Fruit fly (Drosophila melanogaster) whole organism, embryonic: ENCODE results near the gene CG17224.

Experiments used
- Bgb ChIP-seq: fragments of 200-800 bp; sonication (Bioruptor generic); IDR thresholded peaks from 2 replicates; pipeline ENCODE4 v1.3.6; 2022; ENCODE audit warnings: missing biosample characterization, missing genetic modification characterization; ENCODE audit not compliant: partially characterized antibody
- Blimp-1 ChIP-seq: fragments of 200-800 bp; sonication (Bioruptor generic); optimal IDR thresholded peaks from 3 replicates; lab custom pipeline; 2018; ENCODE audit warnings: missing biosample characterization, missing genetic modification characterization, mild to moderate bottlenecking, moderate library complexity, missing genetic modification reagents
- CG1024 ChIP-seq: fragments of 200-800 bp; sonication (Bioruptor generic); IDR thresholded peaks from 2 replicates; pipeline ENCODE4 v1.3.6; 2022; ENCODE audit warnings: missing biosample characterization, missing genetic modification characterization
- CG12236 ChIP-seq: fragments of 200-800 bp; sonication (Bioruptor generic); optimal IDR thresholded peaks from 2 replicates; lab custom pipeline; 2016; ENCODE audit warnings: missing biosample characterization, missing genetic modification characterization
- CG12769 ChIP-seq: fragments of 200-800 bp; sonication (Bioruptor generic); optimal IDR thresholded peaks from 2 replicates; lab custom pipeline; 2019; ENCODE audit warnings: missing biosample characterization, mild to moderate bottlenecking, missing genetic modification characterization, moderate library complexity
- CG13624 ChIP-seq: fragments of 200-800 bp; sonication (Bioruptor generic); optimal IDR thresholded peaks from 2 replicates; lab custom pipeline; 2016; ENCODE audit warnings: missing biosample characterization, missing genetic modification characterization
- CG14710 ChIP-seq: fragments of 200-800 bp; sonication (Bioruptor generic); optimal IDR thresholded peaks from 3 replicates; lab custom pipeline; 2019; ENCODE audit warnings: missing biosample characterization, mild to moderate bottlenecking, missing genetic modification characterization, moderate library complexity
- CG15514 ChIP-seq: fragments of 200-800 bp; sonication (Bioruptor generic); optimal IDR thresholded peaks from 3 replicates; lab custom pipeline; 2017; ENCODE audit warnings: missing biosample characterization, missing genetic modification characterization, mild to moderate bottlenecking, moderate library complexity, missing genetic modification reagents
- CG17802 ChIP-seq: fragments of 200-800 bp; sonication (Bioruptor generic); optimal IDR thresholded peaks from 2 replicates; lab custom pipeline; 2018; ENCODE audit warnings: missing biosample characterization, mild to moderate bottlenecking, missing genetic modification characterization, moderate library complexity
- CG18262 ChIP-seq: fragments of 200-800 bp; optimal IDR thresholded peaks from 3 replicates; lab custom pipeline; 2019; ENCODE audit warnings: missing biosample characterization, mild to moderate bottlenecking, missing genetic modification characterization, moderate library complexity
- CG2712 ChIP-seq: fragments of 200-800 bp; optimal IDR thresholded peaks from 3 replicates; lab custom pipeline; 2019; ENCODE audit warnings: missing biosample characterization, mild to moderate bottlenecking, missing genetic modification characterization, moderate library complexity
- CG32532 ChIP-seq: fragments of 200-800 bp; sonication (Bioruptor generic); IDR thresholded peaks from 2 replicates; pipeline ENCODE4 v1.3.6; 2022; ENCODE audit warnings: missing biosample characterization, missing genetic modification characterization
- CG33557 ChIP-seq: fragments of 200-800 bp; sonication (Bioruptor generic); optimal IDR thresholded peaks from 2 replicates; lab custom pipeline; 2019; ENCODE audit warnings: missing biosample characterization, mild to moderate bottlenecking, missing genetic modification characterization, moderate library complexity
- CG6654 ChIP-seq: fragments of 200-800 bp; sonication (Bioruptor generic); optimal IDR thresholded peaks from 2 replicates; lab custom pipeline; 2017; ENCODE audit warnings: missing biosample characterization, mild to moderate bottlenecking, missing genetic modification characterization
- CG6791 ChIP-seq: fragments of 200-800 bp; sonication (Bioruptor generic); IDR thresholded peaks from 3 replicates; pipeline ENCODE4 v1.3.6; 2022; ENCODE audit warnings: missing biosample characterization, missing genetic modification characterization; ENCODE audit not compliant: partially characterized antibody
- CG7963 ChIP-seq: fragments of 200-800 bp; sonication (Bioruptor generic); IDR thresholded peaks from 3 replicates; pipeline ENCODE4 v1.3.6; 2022; ENCODE audit warnings: missing biosample characterization, missing genetic modification characterization; ENCODE audit not compliant: partially characterized antibody
- CG8924 ChIP-seq: fragments of 200-800 bp; optimal IDR thresholded peaks from 3 replicates; lab custom pipeline; 2019; ENCODE audit warnings: missing biosample characterization, mild to moderate bottlenecking, missing genetic modification characterization, moderate library complexity
- CG9437 ChIP-seq: fragments of 200-800 bp; sonication (Bioruptor generic); optimal IDR thresholded peaks from 2 replicates; lab custom pipeline; 2018; ENCODE audit warnings: missing biosample characterization, mild to moderate bottlenecking, missing genetic modification characterization
- Camta ChIP-seq: fragments of 200-800 bp; sonication (Bioruptor generic); optimal IDR thresholded peaks from 2 replicates; lab custom pipeline; 2016; ENCODE audit warnings: missing biosample characterization, missing genetic modification characterization
- CrebB ChIP-seq: fragments of 200-800 bp; sonication (Bioruptor generic); optimal IDR thresholded peaks from 3 replicates; lab custom pipeline; 2018; ENCODE audit warnings: missing biosample characterization, mild to moderate bottlenecking, missing genetic modification characterization
- Ets97D ChIP-seq: fragments of 200-800 bp; sonication (Bioruptor generic); optimal IDR thresholded peaks from 3 replicates; lab custom pipeline; 2016; ENCODE audit warnings: missing biosample characterization, missing genetic modification characterization
- Lhr ChIP-seq: fragments of 200-800 bp; sonication (Bioruptor generic); optimal IDR thresholded peaks from 3 replicates; lab custom pipeline; 2017; ENCODE audit warnings: mild to moderate bottlenecking, missing biosample characterization, missing genetic modification reagents, missing genetic modification characterization
- Lpt ChIP-seq: fragments of >200 bp; optimal IDR thresholded peaks from 2 replicates; lab custom pipeline; 2018; ENCODE audit warnings: missing biosample characterization, missing genetic modification characterization
- Mad ChIP-seq: fragments of 200-800 bp; sonication (Bioruptor generic); optimal IDR thresholded peaks from 2 replicates; lab custom pipeline; 2016; ENCODE audit warnings: missing biosample characterization, missing genetic modification characterization
- Med ChIP-seq: fragments of 200-800 bp; sonication (Bioruptor generic); peaks from one replicate; lab custom pipeline; 2016; ENCODE audit warnings: missing biosample characterization, missing genetic modification characterization, mild to moderate bottlenecking, inconsistent platforms, moderate library complexity
- Myb ChIP-seq: fragments of 200-800 bp; sonication (Bioruptor generic); optimal IDR thresholded peaks from 2 replicates; lab custom pipeline; 2016; ENCODE audit warnings: missing biosample characterization, missing genetic modification characterization
- Nf-YA ChIP-seq: fragments of 200-800 bp; sonication (Bioruptor generic); IDR thresholded peaks from 2 replicates; pipeline ENCODE4 v1.3.6; 2022; ENCODE audit warnings: missing biosample characterization, missing genetic modification characterization
- Opbp ChIP-seq: fragments of 200-800 bp; sonication (Bioruptor generic); IDR thresholded peaks from 3 replicates; pipeline ENCODE4 v1.3.6; 2022; ENCODE audit warnings: missing biosample characterization, missing genetic modification characterization; ENCODE audit not compliant: partially characterized antibody
- PHDP ChIP-seq: fragments of 200-800 bp; sonication (Bioruptor generic); optimal IDR thresholded peaks from 3 replicates; lab custom pipeline; 2018; ENCODE audit warnings: missing biosample characterization, mild to moderate bottlenecking, missing genetic modification characterization, moderate library complexity
- Sry-δ ChIP-seq: fragments of 200-800 bp; sonication (Bioruptor generic); optimal IDR thresholded peaks from 2 replicates; lab custom pipeline; 2016; ENCODE audit warnings: missing biosample characterization, missing genetic modification characterization
- YL-1 ChIP-seq: fragments of 200-800 bp; sonication (Bioruptor generic); optimal IDR thresholded peaks from 3 replicates; lab custom pipeline; 2017; ENCODE audit warnings: missing biosample characterization, mild to moderate bottlenecking, missing genetic modification characterization
- amos ChIP-seq: fragments of 200-800 bp; sonication (Bioruptor generic); IDR thresholded peaks from 2 replicates; pipeline ENCODE4 v1.3.6; 2022; ENCODE audit warnings: missing biosample characterization, missing genetic modification characterization; ENCODE audit not compliant: partially characterized antibody
- az2 ChIP-seq: fragments of 200-800 bp; sonication (Bioruptor generic); optimal IDR thresholded peaks from 3 replicates; lab custom pipeline; 2016; ENCODE audit warnings: missing biosample characterization, missing genetic modification characterization
- dpn ChIP-seq, 2 experiments: fragments of 200-800 bp; sonication (Bioruptor generic); optimal IDR thresholded peaks; 3 replicates each; lab custom pipeline; 2016; ENCODE audit warnings: missing biosample characterization in 2 of 2, missing genetic modification characterization in 2 of 2
- gcm ChIP-seq: fragments of 200-800 bp; sonication (Bioruptor generic); optimal IDR thresholded peaks from 2 replicates; lab custom pipeline; 2019; ENCODE audit warnings: missing biosample characterization, mild to moderate bottlenecking, missing genetic modification characterization, moderate library complexity
- gsb-n ChIP-seq: fragments of 200-800 bp; sonication (Bioruptor generic); optimal IDR thresholded peaks from 3 replicates; lab custom pipeline; 2018; ENCODE audit warnings: missing biosample characterization, mild to moderate bottlenecking, missing genetic modification characterization
- her ChIP-seq: fragments of 200-800 bp; sonication (Bioruptor generic); optimal IDR thresholded peaks from 2 replicates; lab custom pipeline; 2016; ENCODE audit warnings: missing biosample characterization, missing genetic modification characterization
- kni ChIP-seq: fragments of 200-800 bp; sonication (Bioruptor generic); optimal IDR thresholded peaks from 3 replicates; lab custom pipeline; 2017; ENCODE audit warnings: mild to moderate bottlenecking, missing biosample characterization, missing genetic modification reagents, missing genetic modification characterization
- lbe ChIP-seq: fragments of 200-800 bp; sonication (Bioruptor generic); optimal IDR thresholded peaks from 2 replicates; lab custom pipeline; 2016; ENCODE audit warnings: missing biosample characterization, mild to moderate bottlenecking, missing genetic modification characterization
- lilli ChIP-seq: fragments of 200-800 bp; sonication (Bioruptor generic); optimal IDR thresholded peaks from 3 replicates; lab custom pipeline; 2016; ENCODE audit warnings: missing biosample characterization, missing genetic modification characterization
- mld ChIP-seq: fragments of 200-800 bp; sonication (Bioruptor generic); IDR thresholded peaks from 3 replicates; pipeline ENCODE4 v1.3.6; 2022; ENCODE audit warnings: missing biosample characterization, missing genetic modification characterization; ENCODE audit not compliant: partially characterized antibody
- nom ChIP-seq: fragments of 200-800 bp; sonication (Bioruptor generic); optimal IDR thresholded peaks from 2 replicates; lab custom pipeline; 2017; ENCODE audit warnings: missing biosample characterization, missing genetic modification characterization, mild to moderate bottlenecking, moderate library complexity, missing genetic modification reagents
- row ChIP-seq: fragments of 200-800 bp; sonication (Bioruptor generic); IDR thresholded peaks from 3 replicates; pipeline ENCODE4 v1.3.6; 2022; ENCODE audit warnings: missing biosample characterization, missing genetic modification characterization
- seq ChIP-seq: fragments of 200-800 bp; sonication (Bioruptor generic); IDR thresholded peaks from 2 replicates; pipeline ENCODE4 v1.3.6; 2022; ENCODE audit warnings: missing biosample characterization, missing genetic modification characterization
- slp2 ChIP-seq: fragments of 200-800 bp; sonication (Bioruptor generic); optimal IDR thresholded peaks from 2 replicates; lab custom pipeline; 2016; ENCODE audit warnings: missing biosample characterization, missing genetic modification characterization
- sna ChIP-seq: fragments of 200-800 bp; sonication (Bioruptor generic); IDR thresholded peaks from 2 replicates; pipeline ENCODE4 v1.3.6; 2022; ENCODE audit warnings: missing biosample characterization, missing genetic modification characterization; ENCODE audit not compliant: partially characterized antibody
- so ChIP-seq: fragments of 200-800 bp; sonication (Bioruptor generic); IDR thresholded peaks from 3 replicates; pipeline ENCODE4 v1.3.6; 2022; ENCODE audit warnings: missing biosample characterization, missing genetic modification characterization
- sug ChIP-seq: fragments of 200-800 bp; optimal IDR thresholded peaks from 2 replicates; lab custom pipeline; 2019; ENCODE audit warnings: missing biosample characterization, mild to moderate bottlenecking, missing genetic modification characterization, moderate library complexity
- z ChIP-seq: fragments of 200-800 bp; sonication (Bioruptor generic); IDR thresholded peaks from 3 replicates; pipeline ENCODE4 v1.3.6; 2022; ENCODE audit warnings: missing biosample characterization, missing genetic modification characterization
- zen2 ChIP-seq: fragments of 200-800 bp; sonication (Bioruptor generic); IDR thresholded peaks from 3 replicates; pipeline ENCODE4 v1.3.6; 2022; ENCODE audit warnings: missing biosample characterization, missing genetic modification characterization; ENCODE audit not compliant: partially characterized antibody

The CG17224 gene

DNA sequence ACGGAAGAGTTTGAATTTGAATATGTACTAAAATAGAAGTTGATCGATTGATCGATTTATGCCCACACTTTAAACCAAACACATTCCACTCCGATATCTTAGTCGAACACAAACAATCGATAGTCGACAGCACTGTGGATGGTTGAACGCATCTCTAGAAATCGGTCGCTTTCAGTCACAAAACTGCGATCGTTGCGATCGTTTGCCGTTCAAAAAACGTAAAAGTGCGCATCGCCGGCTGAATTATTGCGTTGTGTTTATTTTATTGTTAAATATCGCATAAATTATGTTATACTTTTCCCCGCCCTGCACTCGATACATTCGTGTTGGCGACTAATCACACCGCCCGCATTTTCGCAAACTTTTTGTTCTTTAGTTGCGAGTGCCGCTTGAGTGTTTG is 19.0 kb downstream of the CG17224 start, which contains the start of gene Ccdc85:
Gene Ccdc85 (plus strand): TSS at position 174 of the 400 bp plus-strand sequence.
- TF ChIP-seq nom (GFP tag; lab: Kevin White, UChicago): peak; percentile 8
- 0 out of 2 replicates have a peak, but pooled peaks have one; percentile 7 for TF ChIP-seq Nf-YA (GFP tag; lab: Robert Waterston, UW)
- TF ChIP-seq CG6654 (GFP tag; lab: Kevin White, UChicago): no peak
- no peak for TF ChIP-seq gsb-n
- peak; percentile 21 for TF ChIP-seq Mad (GFP tag; lab: Kevin White, UChicago)
- TF ChIP-seq her (GFP tag; lab: Kevin White, UChicago): peak; percentile 47
- peak; percentile 93 for TF ChIP-seq Med
- peak; percentile 47 for TF ChIP-seq gcm
- peak; percentile 12 for TF ChIP-seq Lhr
- TF ChIP-seq CG13624 (GFP tag; lab: Kevin White, UChicago): peak; percentile 55
- no peak for TF ChIP-seq CG1024
- no peak for TF ChIP-seq so (GFP tag; lab: Robert Waterston, UW)
- no peak for TF ChIP-seq az2 (GFP tag; lab: Kevin White, UChicago)
- TF ChIP-seq lbe: peak; percentile 12
- TF ChIP-seq sna (GFP tag; lab: Robert Waterston, UW): peak; percentile 96
- no peak for TF ChIP-seq Camta (GFP tag; lab: Kevin White, UChicago)
- TF ChIP-seq dpn (GFP tag; optimal IDR thresholded peaks at IDR 0.05; lab: Kevin White, UChicago): no peak
- TF ChIP-seq Blimp-1 (GFP tag; lab: Kevin White, UChicago): peak; percentile 24
- peak; percentile 98 for TF ChIP-seq Bgb (GFP tag; lab: Robert Waterston, UW)
- peak; percentile 22 for TF ChIP-seq CrebB (tag; lab: Kevin White, UChicago)
- no peak for TF ChIP-seq CG12236 (GFP tag; lab: Kevin White, UChicago)
- TF ChIP-seq amos (GFP tag; lab: Robert Waterston, UW): peak; percentile 96
- no peak for TF ChIP-seq slp2 (GFP tag; lab: Kevin White, UChicago)
- TF ChIP-seq CG6791 (GFP tag; lab: Robert Waterston, UW): peak; percentile 99
- peak; percentile 22 for TF ChIP-seq lilli (GFP tag; lab: Kevin White, UChicago)
- TF ChIP-seq Sry-δ: peak; percentile 95
- peak; percentile 64 for TF ChIP-seq CG15514
- no peak for TF ChIP-seq CG9437
- TF ChIP-seq seq (GFP tag; lab: Robert Waterston, UW): no peak
- TF ChIP-seq row (GFP tag; lab: Robert Waterston, UW): peak; percentile 21; the same call in 1 of the 3 replicates
- TF ChIP-seq CG12769 (tag; lab: Kevin White, UChicago): no peak
- peak; percentile 51 for TF ChIP-seq CG8924 (tag; lab: Kevin White, UChicago)
- no peak for TF ChIP-seq kni (GFP tag; lab: Kevin White, UChicago)
- TF ChIP-seq Ets97D: peak; percentile 58
- TF ChIP-seq CG17802: peak; percentile 6
- peak; percentile 97 for TF ChIP-seq Myb (GFP tag; lab: Kevin White, UChicago)
- peak; percentile 51 for TF ChIP-seq CG2712 (tag; lab: Kevin White, UChicago)
- TF ChIP-seq Opbp: peak; percentile 96
- peak; percentile 41 for TF ChIP-seq CG14710 (tag; lab: Kevin White, UChicago)
- peak; percentile 27 for TF ChIP-seq sug (tag; lab: Kevin White, UChicago)
- TF ChIP-seq CG7963: peak; percentile 99
- TF ChIP-seq PHDP (tag; lab: Kevin White, UChicago): peak; percentile 35
- TF ChIP-seq CG18262 (tag; lab: Kevin White, UChicago): peak; percentile 7
- peak; percentile 20; the same call in 1 of the 2 replicates for TF ChIP-seq CG32532
- TF ChIP-seq zen2 (GFP tag; lab: Robert Waterston, UW): peak; percentile 98
- no peak for TF ChIP-seq z (GFP tag; lab: Robert Waterston, UW)
- TF ChIP-seq Lpt: no peak
- peak; percentile 98 for TF ChIP-seq mld (GFP tag; lab: Robert Waterston, UW)
- TF ChIP-seq CG33557 (GFP tag; lab: Kevin White, UChicago): peak; percentile 7
- TF ChIP-seq YL-1 (GFP tag; lab: Kevin White, UChicago): peak; percentile 28
